Fruit fly (Drosophila melanogaster): ENCODE results near the gene x16.
A peak's percentile ranks its signal among the peaks of the same experiment; 100 is the strongest.

The x16 gene

DNA sequence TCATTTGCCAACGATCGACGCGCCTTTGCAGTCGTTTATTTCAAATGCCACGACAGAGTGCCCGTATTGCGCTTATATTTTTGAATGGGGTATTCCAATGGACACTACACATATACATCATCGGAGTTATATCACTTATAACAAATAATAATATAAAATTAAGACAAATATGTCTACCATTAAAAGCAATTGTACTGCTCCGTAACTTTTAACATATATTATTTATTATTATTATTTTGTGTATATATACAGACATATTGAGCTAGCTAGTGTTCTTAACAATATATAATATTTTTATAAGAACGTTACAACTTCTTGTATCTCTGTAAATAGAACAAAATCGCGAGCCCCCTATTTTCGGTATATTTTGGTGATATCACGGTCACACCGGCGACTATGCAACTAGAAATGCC is 44.0 kb upstream of the x16 start, which contains the start of the genes sip2 and Coprox (continued):
- TF ChIP-seq kay (GFP tag; optimal IDR thresholded peaks at IDR 0.05) (peak; percentile 31), Dref (GFP tag; IDR thresholded peaks at IDR 0.05) (no peak), CG7372 (GFP tag; IDR thresholded peaks at IDR 0.05) (0 out of 2 replicates have a peak, but pooled peaks have one; percentile 23), jing (GFP tag; optimal IDR thresholded peaks at IDR 0.05) (no peak), slou (GFP tag; optimal IDR thresholded peaks at IDR 0.05) (no peak), al (GFP tag; IDR thresholded peaks at IDR 0.05) (peak; percentile 36; the same call in 1 of the 2 replicates), CG17912 (GFP tag; optimal IDR thresholded peaks at IDR 0.05) (no peak), stwl (tag; optimal IDR thresholded peaks at IDR 0.05) (peak; percentile 57), Sox100B (GFP tag; optimal IDR thresholded peaks at IDR 0.05) (no peak), peb (GFP tag; IDR thresholded peaks at IDR 0.05) (no peak), aop (GFP tag; IDR thresholded peaks at IDR 0.05) (no peak), Trl (optimal IDR thresholded peaks at IDR 0.05) (no peak), Trl (GFP tag; optimal IDR thresholded peaks at IDR 0.05) (no peak), toy (GFP tag; IDR thresholded peaks at IDR 0.05) (no peak), CG7987 (GFP tag; optimal IDR thresholded peaks at IDR 0.05) (no peak), CG7963 (GFP tag; IDR thresholded peaks at IDR 0.05; ENCODE audit: partially characterized antibody) (no peak), CG1832 (GFP tag; optimal IDR thresholded peaks at IDR 0.05) (no peak), dmrt99B (tag; optimal IDR thresholded peaks at IDR 0.05) (no peak), knrl (GFP tag; IDR thresholded peaks at IDR 0.05; ENCODE audit: partially characterized antibody) (no peak), ham (GFP tag; IDR thresholded peaks at IDR 0.05) (no peak), CG13287 (GFP tag; IDR thresholded peaks at IDR 0.05; ENCODE audit: partially characterized antibody) (no peak), CG18476 (GFP tag; optimal IDR thresholded peaks at IDR 0.05) (no peak), CG32772 (GFP tag; IDR thresholded peaks at IDR 0.05) (peak; percentile 55), CG17568 (GFP tag; optimal IDR thresholded peaks at IDR 0.05) (no peak), CG32532 (GFP tag; IDR thresholded peaks at IDR 0.05) (peak; percentile 78), Nf-YC (tag; optimal IDR thresholded peaks at IDR 0.05) (peak; percentile 82), CG3847 (GFP tag; IDR thresholded peaks at IDR 0.05) (no peak), sug (tag; optimal IDR thresholded peaks at IDR 0.05) (peak; percentile 78), sob (GFP tag; IDR thresholded peaks at IDR 0.05) (0 out of 2 replicates have a peak, but pooled peaks have one; percentile 34), CG9932 (GFP tag; IDR thresholded peaks at IDR 0.05) (peak; percentile 71), CG7271 (tag; optimal IDR thresholded peaks at IDR 0.05) (peak; percentile 62), cas (GFP tag; IDR thresholded peaks at IDR 0.05) (no peak), CG43689 (GFP tag; IDR thresholded peaks at IDR 0.05) (no peak), Drgx (GFP tag; IDR thresholded peaks at IDR 0.05) (peak; percentile 38; the same call in 1 of the 2 replicates), NFAT (GFP tag; IDR thresholded peaks at IDR 0.05) (no peak; the same call in 1 of the 2 replicates), CG4854 (GFP tag; optimal IDR thresholded peaks at IDR 0.05) (no peak), Gug (GFP tag; IDR thresholded peaks at IDR 0.05) (no peak), CG12769 (tag; optimal IDR thresholded peaks at IDR 0.05) (no peak), CG17186 (GFP tag; optimal IDR thresholded peaks at IDR 0.05) (no peak), Usf (GFP tag; optimal IDR thresholded peaks at IDR 0.05) (peak; percentile 29), CG15514 (GFP tag; optimal IDR thresholded peaks at IDR 0.05) (peak; percentile 72), dati (GFP tag; IDR thresholded peaks at IDR 0.05) (no peak), repo (GFP tag; optimal IDR thresholded peaks at IDR 0.05) (no peak), crp (GFP tag; optimal IDR thresholded peaks at IDR 0.05) (no peak), CG10543 (GFP tag; optimal IDR thresholded peaks at IDR 0.05) (peak; percentile 68), CG10979 (tag; optimal IDR thresholded peaks at IDR 0.05) (peak; percentile 62), luna (GFP tag; optimal IDR thresholded peaks at IDR 0.05) (no peak), CG10209 (GFP tag; optimal IDR thresholded peaks at IDR 0.05) (peak; percentile 63), disco-r (GFP tag; optimal IDR thresholded peaks at IDR 0.05) (no peak), pb (GFP tag; optimal IDR thresholded peaks at IDR 0.05) (no peak), CG5953 (GFP tag; IDR thresholded peaks at IDR 0.05) (no peak), CG5245 (GFP tag; optimal IDR thresholded peaks at IDR 0.05) (no peak)

Data from whole organism, embryonic.